Worm (Caenorhabditis elegans) whole organism, L2 larva: ENCODE measurements around the gene F58G1.2.

Source experiments
- alr-1 ChIP-seq: fragments of 150-350 bp; optimal IDR thresholded peaks from 2 replicates; lab custom pipeline; 2014; ENCODE audit warnings: missing biosample characterization, missing genetic modification characterization
- ama-1 ChIP-seq: fragments of 150-350 bp; optimal IDR thresholded peaks from 2 replicates; lab custom pipeline; 2018; ENCODE audit warnings: inconsistent platforms

- TF ChIP-seq ama-1: no peak
- no peak for TF ChIP-seq alr-1 (tag; lab: Kevin White, UChicago)
Measured at ce11 chrII:12968448-12968969, 49.7 kb upstream of the F58G1.2 start.
